Worm (Caenorhabditis elegans) whole organism, mixed stage, embryonic: ENCODE data around the gene F16B4.2.

ENCODE experiments used
- pha-4 ChIP-seq: fragments of 150-350 bp; optimal IDR thresholded peaks from 2 replicates; lab custom pipeline; 2018; ENCODE audit warnings: missing biosample characterization, missing genetic modification reagents, missing genetic modification characterization
- unc-39 ChIP-seq: fragments of 150-350 bp; optimal IDR thresholded peaks from 2 replicates; lab custom pipeline; 2014; ENCODE audit warnings: missing biosample characterization, missing genetic modification characterization

DNA sequence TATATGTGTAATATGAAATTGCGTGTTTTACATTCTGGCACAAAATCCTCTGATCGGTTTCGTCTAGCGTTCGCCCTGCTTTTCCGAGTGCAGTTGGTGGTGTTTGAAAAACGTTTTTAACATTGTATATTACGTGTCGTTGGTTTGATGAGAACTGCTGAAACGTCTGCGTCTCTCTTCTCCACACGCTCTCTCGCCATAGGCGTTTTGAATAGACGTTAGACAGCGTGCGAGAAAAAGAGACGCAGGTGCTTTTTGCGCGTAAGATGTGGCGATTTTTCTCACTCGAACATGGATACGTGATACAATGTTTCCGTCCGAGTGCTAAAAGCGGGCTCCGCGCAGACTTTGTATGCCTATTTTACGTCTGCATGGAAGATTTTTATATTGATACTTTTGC lies 19.7 kb downstream of the F16B4.2 start:
- no peak for TF ChIP-seq unc-39 (tag; lab: Kevin White, UChicago)
- TF ChIP-seq pha-4: no peak
